Fruit fly (Drosophila melanogaster) whole organism, embryonic: ENCODE results near the gene PGAP2.
A peak's percentile ranks its signal among the peaks of the same experiment; 100 is the strongest.

Source experiments
- ATbp ChIP-seq: fragments of 200-800 bp; sonication (Bioruptor generic); optimal IDR thresholded peaks from 2 replicates; lab custom pipeline; 2017; ENCODE audit warnings: missing biosample characterization, mild to moderate bottlenecking, missing genetic modification characterization, missing genetic modification reagents
- Adf1 ChIP-seq: fragments of 200-800 bp; sonication (Bioruptor generic); IDR thresholded peaks from 2 replicates; pipeline ENCODE4 v1.3.6; 2022; ENCODE audit warnings: missing biosample characterization, missing genetic modification characterization
- BtbVII ChIP-seq: fragments of 200-800 bp; sonication (Bioruptor generic); optimal IDR thresholded peaks from 3 replicates; lab custom pipeline; 2017; ENCODE audit warnings: missing biosample characterization, mild to moderate bottlenecking, missing genetic modification characterization
- CG12769 ChIP-seq: fragments of 200-800 bp; sonication (Bioruptor generic); optimal IDR thresholded peaks from 2 replicates; lab custom pipeline; 2019; ENCODE audit warnings: missing biosample characterization, mild to moderate bottlenecking, missing genetic modification characterization, moderate library complexity
- CG13775 ChIP-seq: fragments of 200-800 bp; sonication (Bioruptor generic); optimal IDR thresholded peaks from 3 replicates; lab custom pipeline; 2017; ENCODE audit warnings: missing biosample characterization, mild to moderate bottlenecking, missing genetic modification characterization
- CG13894 ChIP-seq: fragments of 200-800 bp; sonication (Bioruptor generic); optimal IDR thresholded peaks from 3 replicates; lab custom pipeline; 2018; ENCODE audit warnings: missing biosample characterization, mild to moderate bottlenecking, missing genetic modification characterization, moderate library complexity
- CG14965 ChIP-seq: fragments of 200-800 bp; sonication (Bioruptor generic); optimal IDR thresholded peaks from 2 replicates; lab custom pipeline; 2016; ENCODE audit warnings: missing biosample characterization, missing genetic modification characterization, borderline replicate concordance
- CG15696 ChIP-seq: fragments of 200-800 bp; sonication (Bioruptor generic); optimal IDR thresholded peaks from 2 replicates; lab custom pipeline; 2019; ENCODE audit warnings: missing biosample characterization, mild to moderate bottlenecking, missing genetic modification characterization, moderate library complexity
- CG1647 ChIP-seq: fragments of 200-800 bp; sonication (Bioruptor generic); optimal IDR thresholded peaks from 3 replicates; lab custom pipeline; 2016; ENCODE audit warnings: missing biosample characterization, missing genetic modification characterization
- CG16863 ChIP-seq: fragments of 200-800 bp; sonication (Bioruptor generic); optimal IDR thresholded peaks from 3 replicates; lab custom pipeline; 2016; ENCODE audit warnings: missing biosample characterization, missing genetic modification characterization
- CG17361 ChIP-seq: fragments of 200-800 bp; sonication (Bioruptor generic); IDR thresholded peaks from 3 replicates; pipeline ENCODE4 v1.3.6; 2022; ENCODE audit warnings: missing biosample characterization, missing genetic modification characterization
- CG2129 ChIP-seq: fragments of 200-800 bp; sonication (Bioruptor generic); IDR thresholded peaks from 2 replicates; pipeline ENCODE4 v1.3.6; 2022; ENCODE audit warnings: missing biosample characterization, missing genetic modification characterization; ENCODE audit not compliant: partially characterized antibody
- CG2889 ChIP-seq: fragments of 200-800 bp; sonication (Bioruptor generic); IDR thresholded peaks from 3 replicates; pipeline ENCODE4 v1.3.6; 2022; ENCODE audit warnings: missing biosample characterization, missing genetic modification characterization
- CG3407 ChIP-seq: fragments of 200-800 bp; sonication (Bioruptor generic); optimal IDR thresholded peaks from 2 replicates; lab custom pipeline; 2018; ENCODE audit warnings: missing biosample characterization, mild to moderate bottlenecking, missing genetic modification characterization
- CG6272 ChIP-seq: fragments of 200-800 bp; sonication (Bioruptor generic); IDR thresholded peaks from 2 replicates; pipeline ENCODE4 v1.3.6; 2022; ENCODE audit warnings: missing biosample characterization, missing genetic modification characterization
- CG7357 ChIP-seq: fragments of 200-800 bp; sonication (Bioruptor generic); IDR thresholded peaks from 3 replicates; pipeline ENCODE4 v1.3.6; 2022; ENCODE audit warnings: missing biosample characterization, missing genetic modification characterization
- CG7745 ChIP-seq: fragments of 200-800 bp; sonication (Bioruptor generic); optimal IDR thresholded peaks from 2 replicates; lab custom pipeline; 2018; ENCODE audit warnings: missing biosample characterization, mild to moderate bottlenecking, missing genetic modification characterization, moderate library complexity
- CG9876 ChIP-seq: fragments of 200-800 bp; sonication (Bioruptor generic); optimal IDR thresholded peaks from 2 replicates; lab custom pipeline; 2016; ENCODE audit warnings: missing biosample characterization, missing genetic modification characterization
- CkIIα-i1 ChIP-seq: fragments of 200-800 bp; sonication (Bioruptor generic); IDR thresholded peaks from 2 replicates; pipeline ENCODE4 v1.3.6; 2022; ENCODE audit warnings: missing biosample characterization, missing genetic modification characterization
- CoRest ChIP-seq: fragments of 200-800 bp; sonication (Bioruptor generic); optimal IDR thresholded peaks from 3 replicates; lab custom pipeline; 2018; ENCODE audit warnings: missing biosample characterization, mild to moderate bottlenecking, missing genetic modification characterization, moderate library complexity
- Ets65A ChIP-seq: fragments of 200-800 bp; sonication (Bioruptor generic); peaks from one replicate; lab custom pipeline; 2016; ENCODE audit warnings: missing biosample characterization, missing genetic modification characterization
- Ets97D ChIP-seq: fragments of 200-800 bp; sonication (Bioruptor generic); optimal IDR thresholded peaks from 3 replicates; lab custom pipeline; 2016; ENCODE audit warnings: missing biosample characterization, missing genetic modification characterization
- Hey ChIP-seq: fragments of 200-800 bp; sonication (Bioruptor generic); optimal IDR thresholded peaks from 3 replicates; lab custom pipeline; 2018; ENCODE audit warnings: missing biosample characterization, mild to moderate bottlenecking, missing genetic modification characterization
- Hr78 ChIP-seq, 2 experiments: fragments of 200-800 bp in 1 of 2; fragments of >200 bp in 1 of 2; sonication (Bioruptor generic) in 1 of 2; optimal IDR thresholded peaks; 2 replicates each; lab custom pipeline; 2017 to 2019; ENCODE audit warnings: missing biosample characterization in 2 of 2, missing genetic modification characterization in 2 of 2, mild to moderate bottlenecking in 1 of 2, moderate library complexity in 1 of 2
- Mrtf ChIP-seq: fragments of 200-800 bp; sonication (Bioruptor generic); IDR thresholded peaks from 3 replicates; pipeline ENCODE4 v1.3.6; 2022; ENCODE audit warnings: missing biosample characterization, missing genetic modification characterization
- Optix ChIP-seq: fragments of 200-800 bp; sonication (Bioruptor generic); IDR thresholded peaks from 3 replicates; pipeline ENCODE4 v1.3.6; 2022; ENCODE audit warnings: missing biosample characterization, missing genetic modification characterization
- Sox102F ChIP-seq: fragments of 200-800 bp; sonication (Bioruptor generic); optimal IDR thresholded peaks from 2 replicates; lab custom pipeline; 2018; ENCODE audit warnings: missing biosample characterization, mild to moderate bottlenecking, missing genetic modification characterization, moderate library complexity
- aop ChIP-seq: fragments of 200-800 bp; sonication (Bioruptor generic); IDR thresholded peaks from 2 replicates; pipeline ENCODE4 v1.3.6; 2022; ENCODE audit warnings: missing biosample characterization, missing genetic modification characterization
- ap ChIP-seq: fragments of 200-800 bp; sonication (Bioruptor generic); IDR thresholded peaks from 2 replicates; pipeline ENCODE4 v1.3.6; 2022; ENCODE audit warnings: missing biosample characterization, missing genetic modification characterization
- bab2 ChIP-seq: fragments of 200-800 bp; sonication (Bioruptor generic); optimal IDR thresholded peaks from 2 replicates; lab custom pipeline; 2016; ENCODE audit warnings: missing biosample characterization, missing genetic modification characterization
- bigmax ChIP-seq: fragments of 200-800 bp; sonication (Bioruptor generic); optimal IDR thresholded peaks from 2 replicates; lab custom pipeline; 2018; ENCODE audit warnings: missing biosample characterization, mild to moderate bottlenecking, missing genetic modification characterization
- danr ChIP-seq: fragments of 200-800 bp; sonication (Bioruptor generic); IDR thresholded peaks from 2 replicates; pipeline ENCODE4 v1.3.6; 2022; ENCODE audit warnings: missing biosample characterization, missing genetic modification characterization
- dmrt99B ChIP-seq: fragments of 200-800 bp; sonication (Bioruptor generic); optimal IDR thresholded peaks from 2 replicates; lab custom pipeline; 2018; ENCODE audit warnings: missing biosample characterization, mild to moderate bottlenecking, missing genetic modification characterization, moderate library complexity
- h ChIP-seq: fragments of >200 bp; optimal IDR thresholded peaks from 2 replicates; lab custom pipeline; 2017
- her ChIP-seq: fragments of 200-800 bp; sonication (Bioruptor generic); optimal IDR thresholded peaks from 2 replicates; lab custom pipeline; 2016; ENCODE audit warnings: missing biosample characterization, missing genetic modification characterization
- ken ChIP-seq: fragments of 200-800 bp; sonication (Bioruptor generic); IDR thresholded peaks from 3 replicates; pipeline ENCODE4 v1.3.6; 2022; ENCODE audit warnings: missing biosample characterization, missing genetic modification characterization
- mirr ChIP-seq: fragments of 200-800 bp; sonication (Bioruptor generic); optimal IDR thresholded peaks from 3 replicates; lab custom pipeline; 2018; ENCODE audit warnings: missing biosample characterization, mild to moderate bottlenecking, missing genetic modification characterization
- mld ChIP-seq: fragments of 200-800 bp; sonication (Bioruptor generic); IDR thresholded peaks from 3 replicates; pipeline ENCODE4 v1.3.6; 2022; ENCODE audit warnings: missing biosample characterization, missing genetic modification characterization; ENCODE audit not compliant: partially characterized antibody
- org-1 ChIP-seq: fragments of 200-800 bp; sonication (Bioruptor generic); optimal IDR thresholded peaks from 2 replicates; lab custom pipeline; 2017; ENCODE audit warnings: missing biosample characterization, missing genetic modification characterization
- pfk ChIP-seq: fragments of 200-800 bp; sonication (Bioruptor generic); optimal IDR thresholded peaks from 2 replicates; lab custom pipeline; 2018; ENCODE audit warnings: missing biosample characterization, mild to moderate bottlenecking, missing genetic modification characterization, moderate library complexity
- pum ChIP-seq: fragments of 200-800 bp; sonication (Bioruptor generic); optimal IDR thresholded peaks from 2 replicates; lab custom pipeline; 2016; ENCODE audit warnings: missing biosample characterization, missing genetic modification characterization
- salm ChIP-seq: fragments of 200-800 bp; sonication (Bioruptor generic); optimal IDR thresholded peaks from 2 replicates; lab custom pipeline; 2018; ENCODE audit warnings: missing biosample characterization, mild to moderate bottlenecking, missing genetic modification characterization
- stwl ChIP-seq: fragments of 200-800 bp; sonication (Bioruptor generic); optimal IDR thresholded peaks from 3 replicates; lab custom pipeline; 2018; ENCODE audit warnings: missing biosample characterization, mild to moderate bottlenecking, missing genetic modification characterization, moderate library complexity
- tll ChIP-seq, 2 experiments: fragments of 200-800 bp in 1 of 2; fragments of >200 bp in 1 of 2; sonication (Bioruptor generic) in 1 of 2; optimal IDR thresholded peaks; 2 replicates each; lab custom pipeline; 2017 to 2019; ENCODE audit warnings: missing biosample characterization in 2 of 2, missing genetic modification characterization in 2 of 2, mild to moderate bottlenecking in 1 of 2, moderate library complexity in 1 of 2
- toy ChIP-seq: fragments of 200-800 bp; sonication (Bioruptor generic); IDR thresholded peaks from 2 replicates; pipeline ENCODE4 v1.3.6; 2022; ENCODE audit warnings: missing biosample characterization, missing genetic modification characterization
- ttk ChIP-seq: fragments of 200-800 bp; sonication (Bioruptor generic); IDR thresholded peaks from 2 replicates; pipeline ENCODE4 v2.1.2; 2022; ENCODE audit warnings: missing biosample characterization, missing genetic modification characterization
- tx ChIP-seq: fragments of 200-800 bp; sonication (Bioruptor generic); optimal IDR thresholded peaks from 2 replicates; lab custom pipeline; 2016; ENCODE audit warnings: missing biosample characterization, missing genetic modification characterization
- unpg ChIP-seq: fragments of 200-800 bp; sonication (Bioruptor generic); optimal IDR thresholded peaks from 3 replicates; lab custom pipeline; 2018; ENCODE audit warnings: missing biosample characterization, mild to moderate bottlenecking, missing genetic modification characterization, moderate library complexity
- usp ChIP-seq: fragments of >200 bp; optimal IDR thresholded peaks from 2 replicates; lab custom pipeline; 2017; ENCODE audit warnings: missing biosample characterization, missing genetic modification characterization
- zen ChIP-seq: fragments of 200-800 bp; sonication (Bioruptor generic); optimal IDR thresholded peaks from 3 replicates; lab custom pipeline; 2018; ENCODE audit warnings: missing biosample characterization, mild to moderate bottlenecking, missing genetic modification characterization, moderate library complexity

Gene PGAP2

dm6 chr2L:846167-846868, 27.0 kb upstream of the PGAP2 start (continued):
- TF ChIP-seq ap (GFP tag; lab: Robert Waterston, UW) (peak; percentile 34), zen (tag; lab: Kevin White, UChicago) (no peak), ken (0 out of 3 replicates have a peak, but pooled peaks have one; percentile 21), ATbp (GFP tag; lab: Kevin White, UChicago) (peak; percentile 74), CoRest (tag; lab: Kevin White, UChicago) (peak; percentile 68), CG14965 (GFP tag; lab: Kevin White, UChicago) (no peak), mld (GFP tag; lab: Robert Waterston, UW) (no peak), usp (GFP tag; lab: Kevin White, UChicago) (no peak), Ets65A (peak; percentile 94), CG13894 (tag; lab: Kevin White, UChicago) (no peak), Hr78 (GFP tag; optimal IDR thresholded peaks at IDR 0.05; lab: Kevin White, UChicago) (peak in 1 of 2 experiments; percentile 69), BtbVII (GFP tag; lab: Kevin White, UChicago) (peak; percentile 37), tx (GFP tag; lab: Kevin White, UChicago) (peak; percentile 33), Hey (tag; lab: Kevin White, UChicago) (no peak), stwl (tag; lab: Kevin White, UChicago) (no peak), CG13775 (GFP tag; lab: Kevin White, UChicago) (peak; percentile 21), ttk (peak; percentile 39), CG3407 (GFP tag; lab: Kevin White, UChicago) (peak; percentile 36), Adf1 (GFP tag; lab: Robert Waterston, UW) (no peak), pum (GFP tag; lab: Kevin White, UChicago) (peak; percentile 59), CG17361 (GFP tag; lab: Robert Waterston, UW) (peak; percentile 77; the same call in 2 of the 3 replicates), org-1 (GFP tag; lab: Kevin White, UChicago) (peak; percentile 58), CG2889 (GFP tag; lab: Robert Waterston, UW) (no peak), bigmax (GFP tag; lab: Kevin White, UChicago) (no peak), h (lab: Kevin White, UChicago) (no peak), CG1647 (GFP tag; lab: Kevin White, UChicago) (peak; percentile 48), CkIIα-i1 (no peak), CG2129 (GFP tag; lab: Robert Waterston, UW) (no peak), salm (tag; lab: Kevin White, UChicago) (peak; percentile 25), dmrt99B (tag; lab: Kevin White, UChicago) (peak; percentile 88), Optix (peak; percentile 54; the same call in 1 of the 3 replicates), Mrtf (no peak), danr (GFP tag; lab: Robert Waterston, UW) (no peak), CG15696 (tag; lab: Kevin White, UChicago) (no peak), CG6272 (peak; percentile 40; the same call in 1 of the 2 replicates), toy (GFP tag; lab: Robert Waterston, UW) (no peak), mirr (GFP tag; lab: Kevin White, UChicago) (no peak), pfk (GFP tag; lab: Kevin White, UChicago) (no peak), her (peak; percentile 60), tll (GFP tag; optimal IDR thresholded peaks at IDR 0.05; lab: Kevin White, UChicago) (no peak), CG12769 (peak; percentile 69), CG7357 (no peak; the same call in 2 of the 3 replicates), Ets97D (GFP tag; lab: Kevin White, UChicago) (no peak), unpg (GFP tag; lab: Kevin White, UChicago) (peak; percentile 71), bab2 (GFP tag; lab: Kevin White, UChicago) (peak; percentile 63), Sox102F (GFP tag; lab: Kevin White, UChicago) (peak; percentile 85), CG7745 (tag; lab: Kevin White, UChicago) (no peak), CG16863 (GFP tag; lab: Kevin White, UChicago) (peak; percentile 30), CG9876 (no peak), aop (GFP tag; lab: Robert Waterston, UW) (0 out of 2 replicates have a peak, but pooled peaks have one; percentile 38)
